Worm (Caenorhabditis elegans) whole organism, L3 larva: ENCODE results near the gene Y46G5A.14.

Source experiments
- R02D3.7 ChIP-seq: fragments of 150-350 bp; optimal IDR thresholded peaks from 2 replicates; lab custom pipeline; 2014; ENCODE audit warnings: missing biosample characterization, missing genetic modification characterization
- ceh-16 ChIP-seq: sonication (generic microtip); optimal IDR thresholded peaks from 2 replicates; lab custom pipeline; 2017; ENCODE audit warnings: missing biosample characterization, missing genetic modification characterization
- ceh-82 ChIP-seq: fragments of 150-350 bp; optimal IDR thresholded peaks from 2 replicates; lab custom pipeline; 2014; ENCODE audit warnings: missing biosample characterization, missing genetic modification characterization
- egl-5 ChIP-seq: fragments of 150-350 bp; optimal IDR thresholded peaks from 2 replicates; lab custom pipeline; 2017; ENCODE audit warnings: missing biosample characterization, missing genetic modification reagents, missing genetic modification characterization, inconsistent platforms
- nhr-12 ChIP-seq: fragments of 150-350 bp; optimal IDR thresholded peaks from 2 replicates; lab custom pipeline; 2014; ENCODE audit warnings: missing biosample characterization, missing genetic modification characterization
- nhr-23 ChIP-seq: fragments of 150-350 bp; optimal IDR thresholded peaks from 2 replicates; lab custom pipeline; 2014; ENCODE audit warnings: missing biosample characterization, missing genetic modification reagents, missing genetic modification characterization
- nhr-76 ChIP-seq: fragments of 150-350 bp; sonication (generic microtip); optimal IDR thresholded peaks from 5 replicates; lab custom pipeline; 2014; ENCODE audit warnings: missing biosample characterization, missing genetic modification characterization
- zag-1 ChIP-seq: fragments of 150-350 bp; optimal IDR thresholded peaks from 2 replicates; lab custom pipeline; 2014; ENCODE audit warnings: missing biosample characterization, missing genetic modification characterization

ce11 chrII:12726704-12727103 lies 47.8 kb upstream of the Y46G5A.14 start:
- TF ChIP-seq nhr-23 (tag; lab: Kevin White, UChicago) (no peak), zag-1 (tag; lab: Kevin White, UChicago) (no peak), ceh-82 (tag; lab: Kevin White, UChicago) (no peak), nhr-76 (tag; lab: Kevin White, UChicago) (no peak), R02D3.7 (no peak), egl-5 (no peak), ceh-16 (tag; lab: Kevin White, UChicago) (no peak), nhr-12 (tag; lab: Kevin White, UChicago) (no peak)
